Fruit fly (Drosophila melanogaster) whole organism, adult: ENCODE measurements around the gene Pp4-19C.

Source experiments
- CG11617 ChIP-seq: fragments of 200-800 bp; sonication (Bioruptor generic); optimal IDR thresholded peaks from 2 replicates; lab custom pipeline; 2017; ENCODE audit warnings: mild to moderate bottlenecking, missing biosample characterization, missing genetic modification reagents, missing genetic modification characterization
- CG12768 ChIP-seq: fragments of 200-800 bp; sonication (Bioruptor generic); optimal IDR thresholded peaks from 2 replicates; lab custom pipeline; 2017; ENCODE audit warnings: missing biosample characterization, missing genetic modification characterization, mild to moderate bottlenecking, moderate library complexity, missing genetic modification reagents
- CG14711 ChIP-seq: fragments of 200-800 bp; sonication (Bioruptor generic); optimal IDR thresholded peaks from 2 replicates; lab custom pipeline; 2018; ENCODE audit warnings: missing biosample characterization, mild to moderate bottlenecking, missing genetic modification characterization, moderate library complexity
- CG1620 ChIP-seq: fragments of 200-800 bp; sonication (Bioruptor generic); optimal IDR thresholded peaks from 2 replicates; lab custom pipeline; 2016; ENCODE audit warnings: missing biosample characterization, missing genetic modification characterization
- CG33017 ChIP-seq: fragments of 200-800 bp; sonication (Bioruptor generic); optimal IDR thresholded peaks from 2 replicates; lab custom pipeline; 2018; ENCODE audit warnings: missing biosample characterization, mild to moderate bottlenecking, missing genetic modification characterization, moderate library complexity
- CG5204 ChIP-seq: fragments of 200-800 bp; sonication (Bioruptor generic); optimal IDR thresholded peaks from 2 replicates; lab custom pipeline; 2016; ENCODE audit warnings: missing biosample characterization, missing genetic modification characterization
- CG7045 ChIP-seq: fragments of 200-800 bp; sonication (Bioruptor generic); optimal IDR thresholded peaks from 2 replicates; lab custom pipeline; 2017; ENCODE audit warnings: missing biosample characterization, mild to moderate bottlenecking, missing genetic modification characterization
- CG7101 ChIP-seq: fragments of 200-800 bp; sonication (Bioruptor generic); optimal IDR thresholded peaks from 2 replicates; lab custom pipeline; 2018; ENCODE audit warnings: missing biosample characterization, mild to moderate bottlenecking, missing genetic modification characterization, moderate library complexity
- Clk ChIP-seq: fragments of 200-800 bp; sonication (Bioruptor generic); optimal IDR thresholded peaks from 2 replicates; lab custom pipeline; 2017; ENCODE audit warnings: missing biosample characterization, missing genetic modification characterization
- Crg-1 ChIP-seq: fragments of 200-800 bp; sonication (Bioruptor generic); optimal IDR thresholded peaks from 2 replicates; lab custom pipeline; 2016; ENCODE audit warnings: missing biosample characterization, missing genetic modification characterization
- Hr96 ChIP-seq: fragments of 200-800 bp; sonication (Bioruptor generic); optimal IDR thresholded peaks from 2 replicates; lab custom pipeline; 2016; ENCODE audit warnings: missing biosample characterization, missing genetic modification characterization
- Mnt ChIP-seq: fragments of 200-800 bp; sonication (Bioruptor generic); optimal IDR thresholded peaks from 2 replicates; lab custom pipeline; 2016; ENCODE audit warnings: missing biosample characterization, mild to moderate bottlenecking, missing genetic modification characterization
- bab1 ChIP-seq: fragments of 200-800 bp; sonication (Bioruptor generic); optimal IDR thresholded peaks from 3 replicates; lab custom pipeline; 2019; ENCODE audit warnings: missing biosample characterization, mild to moderate bottlenecking, missing genetic modification characterization, moderate library complexity
- cic ChIP-seq: fragments of 200-800 bp; sonication (Bioruptor generic); optimal IDR thresholded peaks from 2 replicates; lab custom pipeline; 2017; ENCODE audit warnings: missing biosample characterization, mild to moderate bottlenecking, missing genetic modification characterization, moderate library complexity
- cnc ChIP-seq, 2 experiments: fragments of >200 bp; optimal IDR thresholded peaks; 2 replicates each; lab custom pipeline; 2017
- kay ChIP-seq: fragments of 200-800 bp; sonication (Bioruptor generic); peaks from one replicate; lab custom pipeline; 2016; ENCODE audit warnings: missing biosample characterization, missing genetic modification characterization, borderline replicate concordance
- ovo ChIP-seq: fragments of 200-800 bp; sonication (Bioruptor generic); optimal IDR thresholded peaks from 2 replicates; lab custom pipeline; 2016; ENCODE audit warnings: missing biosample characterization, missing genetic modification characterization
- pad ChIP-seq: fragments of 200-800 bp; sonication (Bioruptor generic); optimal IDR thresholded peaks from 3 replicates; lab custom pipeline; 2017; ENCODE audit warnings: missing biosample characterization, missing genetic modification characterization, mild to moderate bottlenecking, moderate library complexity, missing genetic modification reagents
- tj ChIP-seq: fragments of 200-800 bp; sonication (Bioruptor generic); optimal IDR thresholded peaks from 3 replicates; lab custom pipeline; 2017; ENCODE audit warnings: missing biosample characterization, mild to moderate bottlenecking, missing genetic modification characterization, moderate library complexity
- toe ChIP-seq: fragments of 200-800 bp; sonication (Bioruptor generic); optimal IDR thresholded peaks from 2 replicates; lab custom pipeline; 2016; ENCODE audit warnings: missing biosample characterization, missing genetic modification characterization

Pp4-19C gene

DNA sequence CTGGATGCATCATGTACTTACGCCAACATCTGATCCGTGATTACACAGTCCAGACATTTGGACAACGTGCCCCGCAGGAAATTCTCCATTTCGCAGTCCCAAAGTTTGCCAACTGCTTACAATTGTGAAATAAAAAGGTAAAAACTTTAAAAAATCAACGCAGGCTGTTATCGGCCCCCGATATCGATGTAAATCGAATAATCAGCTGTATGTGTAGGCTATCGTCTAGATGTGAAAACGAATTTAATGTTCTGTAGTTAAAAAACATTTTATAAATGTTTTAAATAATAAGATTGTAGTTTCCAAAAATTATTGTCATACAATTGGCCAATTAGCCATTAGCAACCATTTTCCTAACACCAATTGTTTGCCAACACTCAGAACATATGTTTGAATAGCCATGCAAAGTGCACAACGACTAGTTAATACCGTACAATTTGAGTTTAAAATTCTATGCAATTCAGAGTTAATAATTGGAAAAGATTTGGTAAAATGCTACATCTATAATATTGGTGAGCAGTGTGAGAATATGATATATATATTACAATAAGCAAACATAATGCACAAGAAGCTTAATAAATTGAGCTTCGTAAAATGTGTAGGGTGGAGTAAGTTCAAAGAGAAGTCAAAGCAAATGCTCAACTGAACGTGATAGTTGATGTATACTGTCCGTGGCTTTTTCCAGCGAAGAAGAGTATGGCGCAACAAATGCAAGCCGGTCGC is 5.8 kb upstream of the Pp4-19C start, which contains the start of the genes CG11710 and mal:
Gene CG11710, minus strand, starts transcription at position 192 of the 723 bp plus-strand sequence.
Gene mal, plus strand, starts transcription at position 194 of the 723 bp plus-strand sequence.
- TF ChIP-seq CG33017 (tag; lab: Kevin White, UChicago), result peak; percentile 53
- peak; percentile 68 for TF ChIP-seq Mnt
- TF ChIP-seq CG7045 (GFP tag; lab: Kevin White, UChicago), result peak; percentile 82
- TF ChIP-seq CG14711 (tag; lab: Kevin White, UChicago), result peak; percentile 82
- TF ChIP-seq CG11617 (GFP tag; lab: Kevin White, UChicago), result peak; percentile 82
- TF ChIP-seq CG7101 (tag; lab: Kevin White, UChicago), result peak; percentile 83
- peak; percentile 50 for TF ChIP-seq tj (GFP tag; lab: Kevin White, UChicago)
- no peak for TF ChIP-seq cnc (optimal IDR thresholded peaks at IDR 0.05; lab: Kevin White, UChicago)
- peak; percentile 90 for TF ChIP-seq bab1 (GFP tag; lab: Kevin White, UChicago)
- TF ChIP-seq ovo (GFP tag; lab: Kevin White, UChicago), result peak; percentile 56
- peak; percentile 24 for TF ChIP-seq Crg-1 (GFP tag; lab: Kevin White, UChicago)
- TF ChIP-seq Clk (GFP tag; lab: Kevin White, UChicago), result peak; percentile 53
- TF ChIP-seq CG1620 (GFP tag; lab: Kevin White, UChicago), result peak; percentile 83
- peak; percentile 79 for TF ChIP-seq CG5204
- peak; percentile 81 for TF ChIP-seq Hr96 (GFP tag; lab: Kevin White, UChicago)
- peak; percentile 39 for TF ChIP-seq cic
- TF ChIP-seq CG12768 (GFP tag; lab: Kevin White, UChicago), result peak; percentile 82
- peak; percentile 77 for TF ChIP-seq toe (GFP tag; lab: Kevin White, UChicago)
- TF ChIP-seq pad (GFP tag; lab: Kevin White, UChicago), result peak; percentile 77
- TF ChIP-seq kay (GFP tag; lab: Kevin White, UChicago), result no peak

DNA sequence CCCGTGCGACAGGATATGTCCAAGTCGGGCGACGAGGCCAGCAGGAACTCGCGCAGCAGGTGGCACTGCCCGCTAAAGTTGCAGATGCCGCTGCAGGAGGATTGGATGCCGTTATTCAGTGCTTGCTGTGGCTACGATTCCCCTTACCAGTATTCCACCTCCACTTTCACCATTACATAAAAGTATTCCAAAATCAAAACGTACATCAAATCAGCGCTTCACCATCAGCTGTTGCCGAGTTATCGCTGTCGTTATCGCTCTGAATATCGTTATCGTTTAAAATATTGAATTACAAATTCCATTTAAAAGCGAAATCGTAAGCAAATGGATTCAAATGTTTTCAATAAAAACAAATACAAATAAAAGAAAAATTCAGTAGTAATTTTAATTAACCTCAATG is 3.0 kb upstream of the Pp4-19C start, which contains the start of gene CG15456:
Gene CG15456, minus strand, starts transcription at position 225 of the 400 bp plus-strand sequence.
- TF ChIP-seq bab1 (GFP tag; lab: Kevin White, UChicago), result peak; percentile 16
- TF ChIP-seq CG33017 (tag; lab: Kevin White, UChicago), result no peak
- no peak for TF ChIP-seq kay (GFP tag; lab: Kevin White, UChicago)

DNA sequence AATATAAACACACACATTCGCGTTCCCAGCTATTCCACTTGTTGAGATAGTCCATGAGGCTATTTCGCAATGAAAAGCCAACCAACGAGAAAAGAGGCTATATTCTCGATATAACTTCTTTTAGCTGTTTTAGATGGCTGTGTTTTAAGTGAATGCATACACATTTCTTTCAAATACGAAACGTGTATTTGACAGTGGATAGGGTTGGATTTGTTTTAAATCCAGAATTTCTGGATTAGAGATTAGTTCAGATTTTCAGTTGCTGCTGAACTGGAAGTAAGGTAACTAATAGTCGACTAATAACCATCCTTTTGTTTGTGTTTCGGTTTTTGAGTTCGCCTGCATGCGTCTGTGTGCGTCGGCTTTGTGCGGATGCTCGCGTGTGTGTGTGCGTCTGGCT is 644 bp downstream of the Pp4-19C start:
- TF ChIP-seq cnc (optimal IDR thresholded peaks at IDR 0.05; lab: Kevin White, UChicago) (no peak), CG14711 (tag; lab: Kevin White, UChicago) (no peak), ovo (GFP tag; lab: Kevin White, UChicago) (no peak), bab1 (GFP tag; lab: Kevin White, UChicago) (no peak), tj (GFP tag; lab: Kevin White, UChicago) (no peak), CG12768 (GFP tag; lab: Kevin White, UChicago) (no peak), CG7045 (GFP tag; lab: Kevin White, UChicago) (no peak), Mnt (no peak), toe (GFP tag; lab: Kevin White, UChicago) (no peak), Crg-1 (GFP tag; lab: Kevin White, UChicago) (no peak), CG11617 (GFP tag; lab: Kevin White, UChicago) (no peak), Clk (GFP tag; lab: Kevin White, UChicago) (no peak), pad (GFP tag; lab: Kevin White, UChicago) (no peak), CG7101 (tag; lab: Kevin White, UChicago) (no peak), CG33017 (tag; lab: Kevin White, UChicago) (no peak), CG5204 (no peak), CG1620 (GFP tag; lab: Kevin White, UChicago) (no peak), Hr96 (GFP tag; lab: Kevin White, UChicago) (no peak)

DNA sequence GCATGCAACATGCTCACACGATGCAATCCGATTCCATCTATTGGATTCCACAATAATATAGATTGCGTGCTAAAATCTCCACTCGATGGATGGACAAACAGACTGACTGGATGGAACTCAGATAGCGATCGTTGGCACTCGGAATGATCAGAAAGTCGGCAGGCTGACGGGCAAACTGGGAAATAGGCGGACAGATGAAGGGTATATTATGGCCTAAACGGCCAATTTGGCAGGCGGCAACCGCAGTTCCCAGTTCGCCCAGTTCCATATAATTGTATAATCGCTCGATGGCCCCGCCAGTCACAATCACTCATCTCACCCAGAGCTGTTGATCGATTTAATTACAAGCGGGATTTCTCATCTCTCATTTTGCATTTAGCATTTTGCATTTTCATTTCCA is 4.5 kb downstream of the Pp4-19C start, which contains the start of gene Obp19d:
Gene Obp19d, plus strand, starts transcription at position 301 of the 400 bp plus-strand sequence.
- TF ChIP-seq CG7101 (tag; lab: Kevin White, UChicago) (no peak), CG33017 (tag; lab: Kevin White, UChicago) (no peak), Hr96 (GFP tag; lab: Kevin White, UChicago) (no peak), Crg-1 (GFP tag; lab: Kevin White, UChicago) (no peak), cic (no peak), cnc (optimal IDR thresholded peaks at IDR 0.05; lab: Kevin White, UChicago) (no peak), pad (GFP tag; lab: Kevin White, UChicago) (no peak), kay (GFP tag; lab: Kevin White, UChicago) (no peak), ovo (GFP tag; lab: Kevin White, UChicago) (no peak), toe (GFP tag; lab: Kevin White, UChicago) (no peak), Clk (GFP tag; lab: Kevin White, UChicago) (no peak), CG11617 (GFP tag; lab: Kevin White, UChicago) (no peak), tj (GFP tag; lab: Kevin White, UChicago) (no peak), Mnt (no peak), CG1620 (GFP tag; lab: Kevin White, UChicago) (no peak), CG12768 (GFP tag; lab: Kevin White, UChicago) (no peak), CG5204 (no peak), CG7045 (GFP tag; lab: Kevin White, UChicago) (no peak), CG14711 (tag; lab: Kevin White, UChicago) (no peak), bab1 (GFP tag; lab: Kevin White, UChicago) (no peak)

DNA sequence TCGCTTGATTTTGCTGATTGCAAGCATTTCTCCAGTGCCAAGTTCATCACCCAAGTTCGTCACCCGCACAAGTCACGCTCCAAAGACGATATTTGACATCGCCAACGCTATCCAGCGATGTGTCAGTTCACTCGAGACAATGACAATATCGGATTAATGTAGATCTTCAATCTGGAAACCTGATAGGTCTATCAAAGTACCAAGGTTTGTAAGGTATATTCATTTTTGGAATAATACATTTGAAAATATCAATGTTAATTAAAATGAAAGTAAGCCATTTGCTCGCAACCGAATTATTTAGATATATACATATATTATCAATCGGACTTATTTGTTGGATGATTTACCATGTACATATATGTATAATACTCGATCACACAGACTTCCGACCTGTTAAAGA is 4.9 kb downstream of the Pp4-19C start, which contains the start of gene Obp19c:
Gene Obp19c, minus strand, starts transcription at position 101 of the 400 bp plus-strand sequence.
- TF ChIP-seq bab1 (GFP tag; lab: Kevin White, UChicago) (no peak), CG11617 (GFP tag; lab: Kevin White, UChicago) (no peak), pad (GFP tag; lab: Kevin White, UChicago) (no peak), CG12768 (GFP tag; lab: Kevin White, UChicago) (no peak), ovo (GFP tag; lab: Kevin White, UChicago) (no peak), tj (GFP tag; lab: Kevin White, UChicago) (peak; percentile 3)
